Fruit fly (Drosophila melanogaster): ENCODE results near the gene Rpn1.

DNA sequence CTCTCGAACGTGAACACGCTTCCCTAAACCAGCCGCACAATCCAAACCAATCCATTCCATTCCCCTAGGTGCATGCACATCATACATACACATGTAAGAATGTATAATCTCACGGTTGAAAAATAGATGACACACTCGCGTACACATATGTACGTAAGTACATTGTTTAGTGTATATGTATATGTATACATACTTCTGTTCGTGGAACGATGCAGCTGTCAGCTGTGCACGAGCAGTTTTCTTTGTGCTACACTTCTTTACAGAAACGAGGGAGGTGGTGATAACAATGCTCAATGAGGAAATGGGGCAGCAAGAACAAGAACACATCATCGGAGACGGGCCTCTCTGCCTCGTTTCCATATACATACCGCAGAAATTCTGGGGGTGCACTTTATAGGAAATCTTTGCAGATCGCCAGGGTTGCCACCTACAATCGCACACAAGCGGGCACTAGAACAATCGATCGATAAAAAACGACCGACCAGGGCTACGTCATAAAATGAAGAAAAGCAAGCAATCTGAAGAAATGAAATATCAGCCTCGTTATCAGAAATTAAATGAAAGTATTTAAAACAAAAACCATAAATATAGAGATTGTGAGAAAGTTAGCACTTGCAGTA lies 15.4 kb upstream of the Rpn1 start:
- TF ChIP-seq CTCF (optimal IDR thresholded peaks at IDR 0.05), result no peak
- no peak for TF ChIP-seq CG8478 (optimal IDR thresholded peaks at IDR 0.05)

Measured in S2 (cell line).